Worm (Caenorhabditis elegans) whole organism, L1 larva: ENCODE data around the gene ins-3.

Experiments
- C04F5.9 ChIP-seq: sonication (generic microtip); optimal IDR thresholded peaks from 2 replicates; lab custom pipeline; 2016; ENCODE audit warnings: missing genetic modification characterization, missing compliant biosample characterization
- C34B4.2 ChIP-seq: sonication (generic microtip); optimal IDR thresholded peaks from 2 replicates; lab custom pipeline; 2017; ENCODE audit warnings: mild to moderate bottlenecking, missing genetic modification characterization, missing compliant biosample characterization
- ceh-8 ChIP-seq: fragments of 200-800 bp; sonication (Bioruptor generic); optimal IDR thresholded peaks from 2 replicates; lab custom pipeline; 2018; ENCODE audit warnings: mild to moderate bottlenecking, missing genetic modification characterization, moderate library complexity, missing compliant biosample characterization
- ceh-82 ChIP-seq, 3 experiments: fragments of 150-350 bp in 1 of 3; sonication (generic microtip) in 2 of 3; optimal IDR thresholded peaks; 2 replicates each; lab custom pipeline; 2014 to 2017; ENCODE audit warnings: missing biosample characterization in 3 of 3, missing genetic modification characterization in 3 of 3
- ceh-88 ChIP-seq: fragments of 200-800 bp; sonication (Bioruptor generic); IDR thresholded peaks from 2 replicates; pipeline ENCODE4 v1.3.6; 2022; ENCODE audit warnings: missing genetic modification characterization, missing compliant biosample characterization
- ceh-90 ChIP-seq: sonication (generic microtip); optimal IDR thresholded peaks from 2 replicates; lab custom pipeline; 2016; ENCODE audit warnings: missing genetic modification characterization, missing compliant biosample characterization
- dpl-1 ChIP-seq, 3 experiments: fragments of 150-350 bp in 2 of 3; sonication (generic microtip) in 1 of 3; optimal IDR thresholded peaks; 2 replicates each; lab custom pipeline; 2014 to 2017; ENCODE audit warnings: missing biosample characterization in 3 of 3, missing genetic modification characterization in 3 of 3, missing genetic modification reagents in 3 of 3
- dsc-1 ChIP-seq: sonication (generic microtip); optimal IDR thresholded peaks from 2 replicates; lab custom pipeline; 2016; ENCODE audit warnings: mild to moderate bottlenecking, missing genetic modification characterization, missing compliant biosample characterization
- efl-1 ChIP-seq, 4 experiments: fragments of 150-350 bp; optimal IDR thresholded peaks in 3 of 4; peaks in 1 of 4; 1 replicate in 1 of 4; 2 replicates in 3 of 4; lab custom pipeline; 2014; ENCODE audit warnings: missing biosample characterization in 2 of 4, missing genetic modification characterization in 2 of 4, missing genetic modification reagents in 2 of 4
- efl-3 ChIP-seq: fragments of 200-800 bp; sonication (Bioruptor generic); optimal IDR thresholded peaks from 2 replicates; lab custom pipeline; 2018; ENCODE audit warnings: mild to moderate bottlenecking, missing genetic modification characterization, missing compliant biosample characterization
- egl-13 ChIP-seq: sonication (generic microtip); optimal IDR thresholded peaks from 2 replicates; lab custom pipeline; 2016; ENCODE audit warnings: missing genotype, missing genetic modification reagents, missing genetic modification characterization, missing compliant biosample characterization
- egl-27 ChIP-seq, 2 experiments: fragments of 150-350 bp in 1 of 2; sonication (generic microtip); optimal IDR thresholded peaks; 3 replicates each; lab custom pipeline; 2017 to 2018; ENCODE audit warnings: missing biosample characterization in 2 of 2, missing genetic modification characterization in 2 of 2, missing genetic modification reagents in 2 of 2
- elt-3 ChIP-seq, 6 experiments: fragments of 150-350 bp in 1 of 6; sonication (generic microtip); optimal IDR thresholded peaks; 2 replicates each; lab custom pipeline; 2017 to 2018; ENCODE audit warnings: missing biosample characterization in 6 of 6, missing genetic modification characterization in 6 of 6, inconsistent platforms in 1 of 6
- ets-5 ChIP-seq: fragments of 200-800 bp; sonication (Bioruptor generic); IDR thresholded peaks from 2 replicates; pipeline ENCODE4 v1.3.6; 2022; ENCODE audit warnings: missing genetic modification characterization, missing compliant biosample characterization
- fkh-10 ChIP-seq: sonication (generic microtip); optimal IDR thresholded peaks from 2 replicates; lab custom pipeline; 2017; ENCODE audit warnings: missing biosample characterization, missing genetic modification reagents, missing genetic modification characterization
- fkh-8 ChIP-seq: sonication (generic microtip); optimal IDR thresholded peaks from 2 replicates; lab custom pipeline; 2016; ENCODE audit warnings: mild to moderate bottlenecking, missing genetic modification characterization, missing compliant biosample characterization
- fos-1 ChIP-seq: fragments of 150-350 bp; optimal IDR thresholded peaks from 2 replicates; lab custom pipeline; 2014; ENCODE audit warnings: missing biosample characterization, missing genetic modification characterization
- grh-1 ChIP-seq: fragments of 200-800 bp; sonication (Bioruptor generic); IDR thresholded peaks from 2 replicates; pipeline ENCODE4 v1.3.6; 2022; ENCODE audit warnings: missing genetic modification reagents, missing genetic modification characterization, missing compliant biosample characterization
- hlh-17 ChIP-seq: fragments of 200-800 bp; sonication (Bioruptor generic); optimal IDR thresholded peaks from 2 replicates; lab custom pipeline; 2018; ENCODE audit warnings: missing genetic modification characterization, mild to moderate bottlenecking, missing compliant biosample characterization, moderate library complexity, borderline replicate concordance
- hpl-2 ChIP-seq: fragments of 150-350 bp; optimal IDR thresholded peaks from 2 replicates; lab custom pipeline; 2014; ENCODE audit warnings: missing biosample characterization, missing genetic modification reagents, missing genetic modification characterization
- irx-1 ChIP-seq: sonication (generic microtip); optimal IDR thresholded peaks from 2 replicates; lab custom pipeline; 2016; ENCODE audit warnings: missing genetic modification characterization, missing compliant biosample characterization
- lin-13 ChIP-seq: fragments of 150-350 bp; optimal IDR thresholded peaks from 2 replicates; lab custom pipeline; 2014; ENCODE audit warnings: missing biosample characterization, missing genetic modification reagents, missing genetic modification characterization
- lin-14 ChIP-seq: fragments of 200-800 bp; sonication (Bioruptor generic); optimal IDR thresholded peaks from 2 replicates; lab custom pipeline; 2018; ENCODE audit warnings: mild to moderate bottlenecking, missing genetic modification characterization, moderate library complexity, missing compliant biosample characterization
- lin-15B ChIP-seq: fragments of 150-350 bp; sonication (generic microtip); optimal IDR thresholded peaks from 3 replicates; lab custom pipeline; 2014; ENCODE audit warnings: missing biosample characterization, missing genetic modification characterization
- lir-3 ChIP-seq: sonication (generic microtip); optimal IDR thresholded peaks from 2 replicates; lab custom pipeline; 2016; ENCODE audit warnings: mild to moderate bottlenecking, missing genetic modification characterization, moderate library complexity, missing compliant biosample characterization; ENCODE audit not compliant: poor library complexity
- mab-9 ChIP-seq: fragments of 200-800 bp; sonication (Bioruptor generic); IDR thresholded peaks from 2 replicates; pipeline ENCODE4 v1.3.6; 2022; ENCODE audit warnings: missing genetic modification reagents, missing genetic modification characterization, missing compliant biosample characterization
- nhr-11 ChIP-seq: fragments of 150-350 bp; optimal IDR thresholded peaks from 2 replicates; lab custom pipeline; 2014; ENCODE audit warnings: missing biosample characterization, missing genetic modification characterization
- nhr-12 ChIP-seq: sonication (generic microtip); optimal IDR thresholded peaks from 2 replicates; lab custom pipeline; 2017; ENCODE audit warnings: missing biosample characterization, missing genetic modification characterization
- nhr-19 ChIP-seq: fragments of 200-800 bp; sonication (Bioruptor generic); conservative IDR thresholded peaks from 2 replicates; pipeline ENCODE4 v1.3.6; 2022; ENCODE audit warnings: missing genetic modification characterization, missing compliant biosample characterization
- nhr-20 ChIP-seq: sonication (generic microtip); optimal IDR thresholded peaks from 2 replicates; lab custom pipeline; 2016; ENCODE audit warnings: mild to moderate bottlenecking, missing genetic modification characterization, missing compliant biosample characterization
- nhr-47 ChIP-seq: sonication (generic microtip); optimal IDR thresholded peaks from 2 replicates; lab custom pipeline; 2016; ENCODE audit warnings: mild to moderate bottlenecking, missing genetic modification characterization, moderate library complexity, missing compliant biosample characterization
- nhr-71 ChIP-seq: sonication (generic microtip); optimal IDR thresholded peaks from 2 replicates; lab custom pipeline; 2016; ENCODE audit warnings: mild to moderate bottlenecking, missing genetic modification characterization, moderate library complexity, missing compliant biosample characterization
- nhr-77 ChIP-seq: fragments of 150-350 bp; optimal IDR thresholded peaks from 2 replicates; lab custom pipeline; 2014; ENCODE audit warnings: missing biosample characterization, missing genetic modification characterization
- nhr-90 ChIP-seq: sonication (generic microtip); optimal IDR thresholded peaks from 2 replicates; lab custom pipeline; 2016; ENCODE audit warnings: mild to moderate bottlenecking, missing genetic modification characterization, missing compliant biosample characterization; ENCODE audit not compliant: poor library complexity
- pax-3 ChIP-seq: fragments of 200-800 bp; sonication (Bioruptor generic); optimal IDR thresholded peaks from 2 replicates; lab custom pipeline; 2018; ENCODE audit warnings: mild to moderate bottlenecking, missing genetic modification characterization, moderate library complexity, missing compliant biosample characterization
- pqm-1 ChIP-seq: sonication (generic microtip); optimal IDR thresholded peaks from 3 replicates; lab custom pipeline; 2017; ENCODE audit warnings: missing biosample characterization, missing genetic modification characterization
- rnt-1 ChIP-seq: sonication (generic microtip); optimal IDR thresholded peaks from 2 replicates; lab custom pipeline; 2016; ENCODE audit warnings: mild to moderate bottlenecking, missing genetic modification characterization, moderate library complexity, missing compliant biosample characterization
- skn-1 ChIP-seq: fragments of 150-350 bp; optimal IDR thresholded peaks from 2 replicates; lab custom pipeline; 2014; ENCODE audit warnings: missing biosample characterization, missing genetic modification characterization
- snu-23 ChIP-seq: sonication (generic microtip); optimal IDR thresholded peaks from 2 replicates; lab custom pipeline; 2016; ENCODE audit warnings: missing genetic modification characterization, missing compliant biosample characterization
- sptf-1 ChIP-seq: fragments of 150-350 bp; optimal IDR thresholded peaks from 2 replicates; lab custom pipeline; 2014; ENCODE audit warnings: missing biosample characterization, missing genetic modification characterization
- swsn-7 ChIP-seq: sonication (generic microtip); optimal IDR thresholded peaks from 2 replicates; lab custom pipeline; 2016; ENCODE audit warnings: missing genetic modification characterization, missing compliant biosample characterization
- tbx-2 ChIP-seq: sonication (generic microtip); optimal IDR thresholded peaks from 2 replicates; lab custom pipeline; 2016; ENCODE audit warnings: missing genetic modification characterization, missing compliant biosample characterization
- tlp-1 ChIP-seq: fragments of 150-350 bp; optimal IDR thresholded peaks from 2 replicates; lab custom pipeline; 2014; ENCODE audit warnings: missing biosample characterization, missing genetic modification characterization
- vab-15 ChIP-seq: sonication (generic microtip); optimal IDR thresholded peaks from 2 replicates; lab custom pipeline; 2017; ENCODE audit warnings: missing genotype, mild to moderate bottlenecking, missing genetic modification characterization, missing compliant biosample characterization
- xbp-1 ChIP-seq: sonication (generic microtip); optimal IDR thresholded peaks from 2 replicates; lab custom pipeline; 2016; ENCODE audit warnings: missing genetic modification characterization, missing compliant biosample characterization
- ztf-11 ChIP-seq, 2 experiments: sonication (generic microtip); optimal IDR thresholded peaks; 2 replicates each; lab custom pipeline; 2016 to 2017; ENCODE audit warnings: missing genetic modification characterization in 2 of 2, missing biosample characterization in 1 of 2, missing compliant biosample characterization in 1 of 2

ins-3 gene

ce11 chrII:5990668-5991067, at the start of gene ins-3:
Gene ins-3, minus strand, starts transcription at chrII:5990768.
- TF ChIP-seq ets-5 (no peak), hpl-2 (no peak), C34B4.2 (tag; lab: Kevin White, UChicago) (no peak), C04F5.9 (tag; lab: Kevin White, UChicago) (no peak), pax-3 (tag; lab: Kevin White, UChicago) (peak; percentile 14), efl-3 (GFP tag; lab: Kevin White, UChicago) (no peak), ceh-82 (tag; optimal IDR thresholded peaks at IDR 0.05; lab: Kevin White, UChicago) (no peak), nhr-71 (tag; lab: Kevin White, UChicago) (peak; percentile 38), fkh-8 (tag; lab: Kevin White, UChicago) (peak; percentile 65), elt-3 (tag; optimal IDR thresholded peaks at IDR 0.05; lab: Kevin White, UChicago) (no peak), xbp-1 (tag; lab: Kevin White, UChicago) (no peak), lin-15B (no peak)
- TF ChIP-seq, all 84 proteins: peak for 3

- TF ChIP-seq fkh-8 (tag; lab: Kevin White, UChicago) = no peak
- no peak for TF ChIP-seq efl-3 (GFP tag; lab: Kevin White, UChicago)
- no peak for TF ChIP-seq nhr-77 (tag; lab: Kevin White, UChicago)
- no peak for TF ChIP-seq dpl-1 (GFP tag; optimal IDR thresholded peaks at IDR 0.05; lab: Kevin White, UChicago)
- no peak for TF ChIP-seq ztf-11 (tag; optimal IDR thresholded peaks at IDR 0.05; lab: Kevin White, UChicago)
- TF ChIP-seq egl-13 (tag; lab: Kevin White, UChicago) = no peak
- no peak for TF ChIP-seq sptf-1 (tag; lab: Kevin White, UChicago)
- TF ChIP-seq elt-3 (tag; optimal IDR thresholded peaks at IDR 0.05; lab: Kevin White, UChicago) = no peak
- no peak for TF ChIP-seq swsn-7 (tag; lab: Kevin White, UChicago)
- no peak for TF ChIP-seq nhr-11 (tag; lab: Kevin White, UChicago)
- TF ChIP-seq grh-1 (GFP tag; lab: Robert Waterston, UW) = no peak
- no peak for TF ChIP-seq snu-23 (GFP tag; lab: Kevin White, UChicago)
- TF ChIP-seq hpl-2 = no peak
- no peak for TF ChIP-seq hlh-17
- no peak for TF ChIP-seq irx-1 (tag; lab: Kevin White, UChicago)
- TF ChIP-seq vab-15 (tag; lab: Kevin White, UChicago) = no peak
- TF ChIP-seq lin-13 (GFP tag; lab: Kevin White, UChicago) = no peak
- no peak for TF ChIP-seq lir-3 (tag; lab: Kevin White, UChicago)
These were observed 40.5 kb upstream of the ins-3 start, which contains the start of gene frpr-16 for ce11 chrII:6031106-6031505. Gene frpr-16, minus strand, starts transcription at chrII:6031206.

- no peak for TF ChIP-seq vab-15 (tag; lab: Kevin White, UChicago)
- TF ChIP-seq nhr-77 (tag; lab: Kevin White, UChicago) = no peak
- no peak for TF ChIP-seq skn-1 (tag; lab: Kevin White, UChicago)
- peak; percentile 66 for TF ChIP-seq rnt-1 (tag; lab: Kevin White, UChicago)
- TF ChIP-seq swsn-7 (tag; lab: Kevin White, UChicago) = peak; percentile 12
- TF ChIP-seq nhr-12 = no peak
- TF ChIP-seq elt-3 (tag; optimal IDR thresholded peaks at IDR 0.05; lab: Kevin White, UChicago) = no peak
- TF ChIP-seq ceh-90 (tag; lab: Kevin White, UChicago) = no peak
- TF ChIP-seq nhr-20 (tag; lab: Kevin White, UChicago) = peak; percentile 31
- no peak for TF ChIP-seq pqm-1 (tag; lab: Kevin White, UChicago)
- TF ChIP-seq efl-3 (GFP tag; lab: Kevin White, UChicago) = no peak
- TF ChIP-seq nhr-47 (tag; lab: Kevin White, UChicago) = peak; percentile 3
- TF ChIP-seq tlp-1 (tag; lab: Kevin White, UChicago) = no peak
- TF ChIP-seq nhr-90 = no peak
- no peak for TF ChIP-seq fos-1
- TF ChIP-seq nhr-19 (GFP tag; lab: Robert Waterston, UW) = peak; percentile 38; the same call in 1 of the 2 replicates
- peak; percentile 86 for TF ChIP-seq lin-14 (GFP tag; lab: Kevin White, UChicago)
- TF ChIP-seq egl-13 (tag; lab: Kevin White, UChicago) = no peak
- no peak for TF ChIP-seq fkh-10 (GFP tag; lab: Kevin White, UChicago)
- TF ChIP-seq mab-9 = no peak
- TF ChIP-seq dsc-1 (tag; lab: Kevin White, UChicago) = peak; percentile 75
- no peak for TF ChIP-seq egl-27 (tag; optimal IDR thresholded peaks at IDR 0.05; lab: Kevin White, UChicago)
- TF ChIP-seq ceh-88 (GFP tag; lab: Robert Waterston, UW) = no peak
- TF ChIP-seq ceh-8 (GFP tag; lab: Kevin White, UChicago) = no peak
- TF ChIP-seq xbp-1 (tag; lab: Kevin White, UChicago) = no peak
- TF ChIP-seq efl-1 (optimal IDR thresholded peaks at IDR 0.05; lab: Kevin White, UChicago) = peak; percentile 12 to 20
- TF ChIP-seq efl-1 (GFP tag; optimal IDR thresholded peaks at IDR 0.05 in 1 of 2; lab: Kevin White, UChicago) = peak in 1 of 2 experiments; percentile 84
- peak; percentile 46 for TF ChIP-seq snu-23 (GFP tag; lab: Kevin White, UChicago)
- no peak for TF ChIP-seq tbx-2 (tag; lab: Kevin White, UChicago)
These were observed 38.1 kb upstream of the ins-3 start for ce11 chrII:6028594-6029141.
